Fruit fly (Drosophila melanogaster): ENCODE data around the gene CG11911.

The CG11911 gene

DNA sequence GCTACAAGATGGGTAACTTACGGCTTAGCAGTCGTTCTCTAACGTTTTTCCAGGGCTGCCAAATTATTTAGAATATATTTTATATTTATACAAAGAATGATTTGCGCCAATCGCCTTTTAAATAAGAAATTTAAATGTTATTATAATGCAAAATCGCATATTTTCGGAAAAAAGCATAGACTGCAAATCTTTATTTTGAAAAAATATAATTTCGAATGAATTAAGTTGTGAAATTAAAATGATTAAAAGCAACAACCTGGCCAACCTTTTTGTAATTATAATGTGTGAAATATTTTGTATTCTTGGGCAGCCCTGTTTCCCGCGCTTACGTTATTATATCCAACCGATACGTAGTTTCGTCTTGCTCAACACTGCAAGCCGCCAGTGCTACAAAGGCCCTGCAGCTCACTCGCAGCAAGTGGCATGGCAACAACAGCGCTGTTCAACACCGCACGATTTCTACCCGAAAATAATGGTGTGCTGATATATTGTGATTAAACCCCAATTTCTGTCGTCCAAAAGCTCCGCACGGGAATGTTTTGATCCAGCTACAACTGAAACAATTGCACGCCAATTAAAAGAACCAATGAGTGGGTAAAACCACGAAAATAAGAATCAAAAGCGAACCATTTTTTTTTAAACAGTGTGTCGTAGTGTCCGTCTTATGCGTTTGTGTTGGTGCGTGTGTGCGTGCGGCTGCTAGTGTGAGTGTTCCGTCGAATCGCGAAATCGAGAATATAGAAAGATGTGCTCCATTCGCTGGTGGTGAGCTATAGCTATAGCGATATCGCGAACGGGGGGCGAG lies 23.4 kb downstream of the CG11911 start, which contains the start of gene Pi3K21B (continued):
- TF ChIP-seq achi (GFP tag; optimal IDR thresholded peaks at IDR 0.05) (peak; percentile 89), CG7368 (GFP tag; optimal IDR thresholded peaks at IDR 0.05) (peak; percentile 79), OdsH (GFP tag; optimal IDR thresholded peaks at IDR 0.05) (peak; percentile 94), dac (GFP tag; optimal IDR thresholded peaks at IDR 0.05) (peak; percentile 79), CG10669 (GFP tag; optimal IDR thresholded peaks at IDR 0.05) (peak; percentile 80), CG11294 (GFP tag; IDR thresholded peaks at IDR 0.05) (peak; percentile 67; the same call in 1 of the 2 replicates), fd85E (GFP tag; optimal IDR thresholded peaks at IDR 0.05) (peak; percentile 76), CG34406 (GFP tag; optimal IDR thresholded peaks at IDR 0.05) (peak; percentile 91), vri (GFP tag; optimal IDR thresholded peaks at IDR 0.05) (peak; percentile 90), dsx (GFP tag; optimal IDR thresholded peaks at IDR 0.05; ENCODE audit: poor library complexity, severe bottlenecking) (peak; percentile 74), Ets96B (tag; optimal IDR thresholded peaks at IDR 0.05) (peak; percentile 87), ss (GFP tag; optimal IDR thresholded peaks at IDR 0.05) (peak; percentile 47 to 80), CG8319 (GFP tag; optimal IDR thresholded peaks at IDR 0.05) (peak; percentile 83), CG10631 (GFP tag; optimal IDR thresholded peaks at IDR 0.05) (peak; percentile 93), acj6 (GFP tag; optimal IDR thresholded peaks at IDR 0.05) (peak; percentile 92), Hr39 (GFP tag; optimal IDR thresholded peaks at IDR 0.05) (peak; percentile 89), Sox15 (GFP tag; optimal IDR thresholded peaks at IDR 0.05) (peak; percentile 90), Hr38 (GFP tag; optimal IDR thresholded peaks at IDR 0.05) (peak; percentile 76), CG31627 (GFP tag; optimal IDR thresholded peaks at IDR 0.05) (peak; percentile 93), Met (GFP tag; optimal IDR thresholded peaks at IDR 0.05) (peak; percentile 87)

DNA sequence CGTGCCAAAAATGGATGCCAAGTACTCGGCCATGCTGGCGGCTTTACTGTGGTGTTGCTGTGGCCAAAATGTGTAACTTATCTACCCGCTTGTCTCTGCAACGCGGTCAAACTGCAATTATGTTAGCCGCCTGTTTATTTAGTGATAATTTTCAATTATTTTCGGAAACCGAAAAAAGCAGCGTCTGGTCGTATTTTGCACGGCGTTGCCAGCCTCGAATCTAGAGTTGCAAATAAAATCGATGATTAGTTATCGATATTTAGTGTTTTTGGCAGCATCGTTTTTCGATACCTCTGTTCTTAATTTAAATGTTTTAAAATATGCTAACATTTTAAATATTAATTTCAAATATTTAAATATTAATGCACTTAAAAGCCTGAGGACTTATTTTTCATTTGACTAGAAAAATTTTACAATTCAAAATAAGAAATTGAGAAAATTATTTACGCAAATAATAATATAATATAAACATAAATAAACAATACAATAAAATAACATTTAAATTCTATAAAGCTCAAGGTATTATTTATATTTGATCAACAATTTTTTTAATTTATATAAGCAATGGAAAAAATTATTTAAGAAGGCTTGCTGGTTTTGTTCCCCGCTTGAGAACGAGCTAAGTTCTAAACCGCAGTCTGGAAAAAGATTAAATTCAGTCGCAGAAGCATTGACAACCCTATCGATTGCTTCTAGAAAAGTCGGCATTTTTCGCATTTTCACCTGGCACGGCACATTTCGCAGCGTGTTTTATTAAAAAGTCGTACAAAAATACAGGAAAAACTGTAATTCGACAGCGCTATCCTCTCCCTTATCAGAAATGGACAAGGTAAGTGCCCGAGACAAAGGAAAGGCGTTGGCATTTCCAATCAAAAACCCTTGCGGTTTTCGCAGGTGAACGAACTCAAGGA lies 26.3 kb downstream of the CG11911 start, which contains the start of the genes U2af38 and Stip1:
Gene U2af38, minus strand, starts transcription at position 230 of the 911 bp plus-strand sequence.
Gene Stip1, plus strand, starts transcription at position 671 of the 911 bp plus-strand sequence.
- TF ChIP-seq Hr38 (GFP tag; optimal IDR thresholded peaks at IDR 0.05) (no peak), CG1621 (tag; optimal IDR thresholded peaks at IDR 0.05) (no peak), ss (GFP tag; optimal IDR thresholded peaks at IDR 0.05) (peak in 1 of 2 experiments; percentile 12), CG11762 (GFP tag; optimal IDR thresholded peaks at IDR 0.05; ENCODE audit: insufficient read depth) (no peak), CG6854 (GFP tag; optimal IDR thresholded peaks at IDR 0.05) (no peak), lz (GFP tag; optimal IDR thresholded peaks at IDR 0.05) (no peak), Hr4 (GFP tag; optimal IDR thresholded peaks at IDR 0.05) (no peak), CG8632 (GFP tag; optimal IDR thresholded peaks at IDR 0.05) (no peak), OdsH (GFP tag; optimal IDR thresholded peaks at IDR 0.05) (no peak), Sox15 (GFP tag; optimal IDR thresholded peaks at IDR 0.05) (no peak), CG6163 (GFP tag; IDR thresholded peaks at IDR 0.05) (no peak), Hr39 (GFP tag; optimal IDR thresholded peaks at IDR 0.05) (no peak), CG9139 (GFP tag; optimal IDR thresholded peaks at IDR 0.05) (no peak), CG6792 (GFP tag; optimal IDR thresholded peaks at IDR 0.05) (no peak), CG31627 (GFP tag; optimal IDR thresholded peaks at IDR 0.05) (peak; percentile 3), Gug (GFP tag; IDR thresholded peaks at IDR 0.05) (no peak), CG7368 (GFP tag; optimal IDR thresholded peaks at IDR 0.05) (no peak), CG34406 (GFP tag; optimal IDR thresholded peaks at IDR 0.05) (no peak), CG3032 (tag; optimal IDR thresholded peaks at IDR 0.05) (no peak), Eip78C (GFP tag) (peak; percentile 64), CG8119 (GFP tag; IDR thresholded peaks at IDR 0.05) (no peak), acj6 (GFP tag; optimal IDR thresholded peaks at IDR 0.05) (peak; percentile 9), Sox102F (GFP tag; optimal IDR thresholded peaks at IDR 0.05) (no peak), net (GFP tag; optimal IDR thresholded peaks at IDR 0.05) (no peak), Sox14 (GFP tag; optimal IDR thresholded peaks at IDR 0.05) (peak; percentile 20), CG6808 (GFP tag; optimal IDR thresholded peaks at IDR 0.05) (no peak), svp (GFP tag) (no peak), Met (GFP tag; optimal IDR thresholded peaks at IDR 0.05) (no peak), Ets21C (GFP tag; optimal IDR thresholded peaks at IDR 0.05) (no peak), Smox (GFP tag; optimal IDR thresholded peaks at IDR 0.05) (no peak), Eip93F (GFP tag; optimal IDR thresholded peaks at IDR 0.05) (no peak), cyc (GFP tag; optimal IDR thresholded peaks at IDR 0.05) (no peak), eg (GFP tag; IDR thresholded peaks at IDR 0.05) (no peak), topi (GFP tag; optimal IDR thresholded peaks at IDR 0.05) (no peak), Ets96B (tag; optimal IDR thresholded peaks at IDR 0.05) (no peak), achi (GFP tag; optimal IDR thresholded peaks at IDR 0.05) (no peak), CG11902 (GFP tag; optimal IDR thresholded peaks at IDR 0.05) (no peak), CG10631 (GFP tag; optimal IDR thresholded peaks at IDR 0.05) (no peak)
